Fruit fly (Drosophila melanogaster): Measurements from ENCODE around the gene CenG1A.

The CenG1A gene

dm6 chr2L:13838647-13839390, 3.5 kb downstream of the CenG1A start (continued):
- no peak for TF ChIP-seq CG1024 (GFP tag; IDR thresholded peaks at IDR 0.05)
- TF ChIP-seq D19A (tag; optimal IDR thresholded peaks at IDR 0.05), result peak; percentile 80
- no peak for TF ChIP-seq CG30020 (tag; optimal IDR thresholded peaks at IDR 0.05)
- TF ChIP-seq BtbVII (GFP tag; optimal IDR thresholded peaks at IDR 0.05), result no peak
- TF ChIP-seq sob (GFP tag; IDR thresholded peaks at IDR 0.05), result no peak
- TF ChIP-seq dmrt11E (tag; optimal IDR thresholded peaks at IDR 0.05), result no peak
- TF ChIP-seq tin (GFP tag; optimal IDR thresholded peaks at IDR 0.05), result no peak
- no peak for TF ChIP-seq CG3995 (GFP tag; optimal IDR thresholded peaks at IDR 0.05)
- no peak for TF ChIP-seq CG12104 (GFP tag; optimal IDR thresholded peaks at IDR 0.05)
- TF ChIP-seq CG6683 (GFP tag; optimal IDR thresholded peaks at IDR 0.05), result no peak
- TF ChIP-seq shn (GFP tag; optimal IDR thresholded peaks at IDR 0.05), result no peak
- 0 out of 3 replicates have a peak, but pooled peaks have one; percentile 6 for TF ChIP-seq ken (GFP tag; IDR thresholded peaks at IDR 0.05)
- TF ChIP-seq CG10274 (GFP tag; optimal IDR thresholded peaks at IDR 0.05), result no peak
- peak; percentile 5 for TF ChIP-seq CG12071 (GFP tag; optimal IDR thresholded peaks at IDR 0.05)
- no peak for TF ChIP-seq CG10267 (tag; optimal IDR thresholded peaks at IDR 0.05)
- no peak for TF ChIP-seq CG14667 (GFP tag; IDR thresholded peaks at IDR 0.05)
- no peak for TF ChIP-seq bigmax (GFP tag; optimal IDR thresholded peaks at IDR 0.05)
- no peak for TF ChIP-seq lov (optimal IDR thresholded peaks at IDR 0.05)
- TF ChIP-seq lov (GFP tag; IDR thresholded peaks at IDR 0.05), result no peak
- no peak for TF ChIP-seq Pdp1 (GFP tag; optimal IDR thresholded peaks at IDR 0.05)
- no peak for TF ChIP-seq CG43689 (GFP tag; IDR thresholded peaks at IDR 0.05)
- no peak for TF ChIP-seq hbn (GFP tag; IDR thresholded peaks at IDR 0.05; ENCODE audit: partially characterized antibody)
- TF ChIP-seq gt (GFP tag; IDR thresholded peaks at IDR 0.05), result no peak
- TF ChIP-seq grn (GFP tag; optimal IDR thresholded peaks at IDR 0.05), result peak; percentile 82
- TF ChIP-seq Atf6 (GFP tag; IDR thresholded peaks at IDR 0.05), result no peak
- no peak for TF ChIP-seq B-H2 (GFP tag; optimal IDR thresholded peaks at IDR 0.05)
- TF ChIP-seq CG17612 (GFP tag; IDR thresholded peaks at IDR 0.05), result no peak
- TF ChIP-seq vvl (GFP tag; IDR thresholded peaks at IDR 0.05), result no peak
- TF ChIP-seq ro (GFP tag; IDR thresholded peaks at IDR 0.05), result no peak
- no peak for TF ChIP-seq sqz (GFP tag; optimal IDR thresholded peaks at IDR 0.05)
- TF ChIP-seq disco-r (GFP tag; optimal IDR thresholded peaks at IDR 0.05), result no peak
- TF ChIP-seq CG2875 (GFP tag; optimal IDR thresholded peaks at IDR 0.05), result peak; percentile 9
- no peak for TF ChIP-seq eve (GFP tag; optimal IDR thresholded peaks at IDR 0.05)
- peak; percentile 19 for TF ChIP-seq tap (tag; optimal IDR thresholded peaks at IDR 0.05)
- no peak for TF ChIP-seq Poxn (GFP tag; IDR thresholded peaks at IDR 0.05)
- no peak for TF ChIP-seq zfh2 (GFP tag; optimal IDR thresholded peaks at IDR 0.05)
- TF ChIP-seq bbx (GFP tag; IDR thresholded peaks at IDR 0.05; ENCODE audit: partially characterized antibody), result no peak
- TF ChIP-seq emc (GFP tag; optimal IDR thresholded peaks at IDR 0.05), result no peak
- no peak for TF ChIP-seq CG4707 (GFP tag; optimal IDR thresholded peaks at IDR 0.05)
- no peak for TF ChIP-seq Hr39 (optimal IDR thresholded peaks at IDR 0.05)
- TF ChIP-seq Dip2 (GFP tag; IDR thresholded peaks at IDR 0.05), result no peak
- no peak for TF ChIP-seq CG8388 (GFP tag; optimal IDR thresholded peaks at IDR 0.05)
- no peak for TF ChIP-seq CTCF (GFP tag; optimal IDR thresholded peaks at IDR 0.05)
- TF ChIP-seq CG3407 (GFP tag; optimal IDR thresholded peaks at IDR 0.05), result peak; percentile 34
- no peak for TF ChIP-seq CG7786 (GFP tag; optimal IDR thresholded peaks at IDR 0.05)
- TF ChIP-seq CG8924 (tag; optimal IDR thresholded peaks at IDR 0.05), result no peak
- no peak for TF ChIP-seq fd96Cb (tag; optimal IDR thresholded peaks at IDR 0.05)
- TF ChIP-seq CG4854 (GFP tag; optimal IDR thresholded peaks at IDR 0.05), result no peak
- TF ChIP-seq CG13894 (tag; optimal IDR thresholded peaks at IDR 0.05), result peak; percentile 54
- TF ChIP-seq Mad (GFP tag; optimal IDR thresholded peaks at IDR 0.05), result no peak
- TF ChIP-seq bab2 (GFP tag; optimal IDR thresholded peaks at IDR 0.05), result no peak
- TF ChIP-seq trh (GFP tag; optimal IDR thresholded peaks at IDR 0.05), result no peak

Measured in whole organism, embryonic.